Fruit fly (Drosophila melanogaster): ENCODE results near the gene CG32816.

DNA sequence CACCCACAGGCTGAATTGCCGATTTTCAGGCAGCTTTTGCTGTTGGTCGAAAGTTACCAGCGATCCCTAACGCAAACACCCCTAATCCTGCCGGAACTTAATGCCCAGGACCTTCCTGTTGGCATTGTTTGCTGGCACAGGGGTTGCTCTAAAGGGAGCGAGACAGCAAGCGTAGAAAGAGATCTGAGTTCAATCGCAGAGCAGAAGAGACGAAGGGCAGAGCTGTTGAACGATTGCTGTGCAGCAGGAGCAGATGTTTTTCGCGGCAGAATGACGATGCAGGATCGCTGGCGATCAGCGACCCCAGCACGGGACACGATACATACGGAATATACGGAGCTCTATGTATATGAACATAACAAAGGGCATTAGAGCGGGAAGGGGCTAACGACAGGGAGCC lies 13.6 kb downstream of the CG32816 start:
- no peak for TF ChIP-seq Pif1B (GFP tag; optimal IDR thresholded peaks at IDR 0.05)
- TF ChIP-seq Ets98B (GFP tag; IDR thresholded peaks at IDR 0.05): no peak
- no peak for TF ChIP-seq CG4496 (GFP tag; IDR thresholded peaks at IDR 0.05)
- TF ChIP-seq CG34367 (tag; optimal IDR thresholded peaks at IDR 0.05): no peak
- no peak for TF ChIP-seq CG14655 (GFP tag; optimal IDR thresholded peaks at IDR 0.05)
- TF ChIP-seq EcR (GFP tag; optimal IDR thresholded peaks at IDR 0.05): no peak
- no peak for TF ChIP-seq Pif1A (GFP tag; optimal IDR thresholded peaks at IDR 0.05)
- TF ChIP-seq CG32121 (GFP tag; IDR thresholded peaks at IDR 0.05): no peak
- TF ChIP-seq D1 (tag; optimal IDR thresholded peaks at IDR 0.05): no peak
- no peak for TF ChIP-seq CG15710 (tag; optimal IDR thresholded peaks at IDR 0.05)
- no peak for TF ChIP-seq CG13204 (GFP tag; optimal IDR thresholded peaks at IDR 0.05)
- no peak for TF ChIP-seq CG8159 (tag; optimal IDR thresholded peaks at IDR 0.05)

All from whole organism, pupa.